Worm (Caenorhabditis elegans): ENCODE measurements around the gene C53A3.1.

C53A3.1 gene

DNA sequence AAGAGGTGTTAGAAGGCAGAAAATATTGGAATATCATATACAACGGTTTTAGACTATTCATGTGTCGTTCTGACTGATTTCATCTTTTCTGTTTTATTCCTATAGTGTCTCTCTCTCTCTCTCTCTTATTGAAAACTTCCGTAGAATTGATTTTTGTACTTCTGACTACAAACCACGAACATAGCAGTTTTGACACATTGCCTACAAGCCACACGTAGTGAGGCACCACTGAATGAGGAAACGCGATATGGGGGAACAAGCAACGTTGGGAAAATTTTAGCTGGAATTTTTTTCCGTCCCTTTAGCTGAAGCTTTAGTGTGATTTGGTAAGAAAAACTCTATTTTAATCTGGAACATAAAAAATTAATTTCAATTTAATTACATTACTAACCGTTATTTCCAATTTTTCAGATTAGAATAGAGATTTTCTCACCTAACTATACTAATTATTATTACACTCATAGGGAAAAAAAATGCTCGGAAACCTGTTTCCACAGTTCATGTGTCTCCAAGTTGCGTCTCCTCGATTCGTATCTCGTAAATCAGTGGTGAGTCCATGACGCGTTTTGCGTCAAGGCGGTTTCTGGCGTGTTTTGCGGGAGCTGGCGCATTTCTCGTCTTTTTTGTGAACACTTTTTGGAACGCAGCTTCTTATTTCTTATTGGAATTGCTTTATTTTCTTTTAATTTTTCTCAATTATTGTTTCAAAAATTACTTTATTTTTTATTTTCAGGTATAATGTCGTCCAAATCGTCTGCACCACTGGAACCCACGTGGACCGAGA lies 30.7 kb upstream of the C53A3.1 start, which contains the start of the genes nhr-142 and F44E7.9 (continued):
- TF ChIP-seq zip-4 (GFP tag; optimal IDR thresholded peaks at IDR 0.05) (peak; percentile 38), jun-1 (tag; optimal IDR thresholded peaks at IDR 0.05) (peak; percentile 64), fos-1 (tag; optimal IDR thresholded peaks at IDR 0.05) (peak; percentile 75), ztf-4 (tag; optimal IDR thresholded peaks at IDR 0.05) (peak; percentile 49), egl-13 (tag; optimal IDR thresholded peaks at IDR 0.05) (peak; percentile 80), C16A3.4 (tag; optimal IDR thresholded peaks at IDR 0.05) (peak; percentile 93), mef-2 (tag; optimal IDR thresholded peaks at IDR 0.05) (peak; percentile 51), skn-1 (tag; optimal IDR thresholded peaks at IDR 0.05) (peak; percentile 68), ceh-82 (tag; optimal IDR thresholded peaks at IDR 0.05) (peak; percentile 89 to 90 (median 90)), elt-2 (tag; optimal IDR thresholded peaks at IDR 0.05) (peak; percentile 42), dsc-1 (tag; optimal IDR thresholded peaks at IDR 0.05) (peak; percentile 79), zag-1 (tag; optimal IDR thresholded peaks at IDR 0.05) (no peak), fkh-4 (tag; optimal IDR thresholded peaks at IDR 0.05; ENCODE audit: borderline replicate concordance) (peak; percentile 32), nhr-28 (tag; optimal IDR thresholded peaks at IDR 0.05) (no peak), pqm-1 (tag; optimal IDR thresholded peaks at IDR 0.05) (no peak), nhr-12 (tag; optimal IDR thresholded peaks at IDR 0.05) (no peak), aha-1 (tag; optimal IDR thresholded peaks at IDR 0.05) (peak; percentile 49), rnt-1 (tag; optimal IDR thresholded peaks at IDR 0.05) (peak; percentile 96), nhr-77 (tag; optimal IDR thresholded peaks at IDR 0.05) (peak; percentile 71), nhr-20 (tag; optimal IDR thresholded peaks at IDR 0.05) (peak; percentile 90), C04F5.9 (tag; optimal IDR thresholded peaks at IDR 0.05) (peak; percentile 57), lin-39 (tag; optimal IDR thresholded peaks at IDR 0.05) (peak; percentile 60), fkh-10 (GFP tag; optimal IDR thresholded peaks at IDR 0.05) (peak; percentile 77), nhr-90 (tag; optimal IDR thresholded peaks at IDR 0.05; ENCODE audit: poor library complexity) (peak; percentile 90), fkh-8 (tag; optimal IDR thresholded peaks at IDR 0.05) (peak; percentile 87), C34B4.2 (tag; optimal IDR thresholded peaks at IDR 0.05) (no peak), nhr-11 (tag; optimal IDR thresholded peaks at IDR 0.05) (peak; percentile 42), egl-27 (tag; optimal IDR thresholded peaks at IDR 0.05) (no peak), sox-4 (tag; optimal IDR thresholded peaks at IDR 0.05) (peak; percentile 52), mep-1 (tag; optimal IDR thresholded peaks at IDR 0.05) (peak; percentile 91), lin-13 (GFP tag; optimal IDR thresholded peaks at IDR 0.05) (peak; percentile 89), pax-3 (tag; optimal IDR thresholded peaks at IDR 0.05) (peak; percentile 74), sptf-1 (tag; optimal IDR thresholded peaks at IDR 0.05) (no peak), mab-9 (GFP tag; IDR thresholded peaks at IDR 0.05) (peak; percentile 55; the same call in 1 of the 2 replicates), hlh-17 (GFP tag; optimal IDR thresholded peaks at IDR 0.05; ENCODE audit: borderline replicate concordance) (no peak), sup-37 (GFP tag; optimal IDR thresholded peaks at IDR 0.05) (peak; percentile 40), nhr-76 (tag; optimal IDR thresholded peaks at IDR 0.05) (no peak), snu-23 (GFP tag; optimal IDR thresholded peaks at IDR 0.05) (peak; percentile 89), ceh-90 (tag; optimal IDR thresholded peaks at IDR 0.05) (no peak), ceh-88 (GFP tag; IDR thresholded peaks at IDR 0.05) (0 out of 2 replicates have a peak, but pooled peaks have one; percentile 15), nhr-85 (tag) (peak; percentile 94), unc-86 (tag; optimal IDR thresholded peaks at IDR 0.05) (peak; percentile 84), dpl-1 (GFP tag; optimal IDR thresholded peaks at IDR 0.05) (peak; percentile 72 to 84 (median 82)), unc-98 (GFP tag; IDR thresholded peaks at IDR 0.05) (no peak), ceh-63 (GFP tag; optimal IDR thresholded peaks at IDR 0.05) (no peak), nhr-47 (tag; optimal IDR thresholded peaks at IDR 0.05) (peak; percentile 92), lsy-2 (tag; optimal IDR thresholded peaks at IDR 0.05) (peak; percentile 82 to 90), hlh-4 (tag; optimal IDR thresholded peaks at IDR 0.05) (no peak), efl-1 (optimal IDR thresholded peaks at IDR 0.05) (peak; percentile 85 to 88), efl-1 (GFP tag; optimal IDR thresholded peaks at IDR 0.05 in 1 of 2) (peak; percentile 76 to 98), blmp-1 (tag; optimal IDR thresholded peaks at IDR 0.05) (peak; percentile 52), irx-1 (tag; optimal IDR thresholded peaks at IDR 0.05) (peak; percentile 83)

All from whole organism, L1 larva.